Fruit fly (Drosophila melanogaster): Measurements from ENCODE around the gene CG11458.

The CG11458 gene

DNA sequence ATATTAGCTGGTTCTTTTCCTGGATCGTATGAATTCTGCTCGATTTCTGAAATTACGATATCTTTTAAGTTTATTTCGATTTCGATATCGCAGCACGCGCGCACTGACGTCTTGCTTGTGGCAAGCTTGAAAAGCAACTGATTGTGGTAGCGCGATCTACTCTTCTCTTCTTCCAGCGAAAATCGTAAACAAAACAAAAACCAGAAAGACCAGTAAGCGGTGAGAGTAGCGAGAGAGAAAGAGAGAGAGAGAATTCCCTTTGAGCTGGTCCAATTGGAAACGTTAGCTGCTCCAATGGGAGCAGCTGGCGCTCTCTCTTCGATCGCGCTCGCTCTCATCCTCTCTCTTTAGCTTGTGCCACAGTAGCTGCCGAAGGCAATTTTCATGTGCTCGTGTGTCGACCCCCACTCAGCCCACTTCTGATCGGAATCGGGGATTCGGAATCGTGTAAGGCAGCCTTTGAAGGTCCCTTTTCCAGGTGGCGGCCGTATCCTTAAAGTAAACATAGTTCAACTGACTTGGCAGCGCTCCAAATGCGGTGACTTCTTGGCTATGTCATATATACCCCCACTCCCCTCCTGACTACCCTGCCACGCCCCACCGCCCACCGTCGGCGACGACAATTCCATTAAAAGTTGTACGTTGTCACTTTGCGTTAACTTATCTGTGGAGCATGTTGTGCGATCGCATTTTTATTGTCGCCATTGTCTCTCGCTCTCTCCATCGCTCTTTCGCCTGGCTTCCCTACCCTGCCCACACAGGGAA, 44.0 kb downstream of the CG11458 start, which contains the start of gene fng (continued):
- TF ChIP-seq CG10631 (GFP tag; optimal IDR thresholded peaks at IDR 0.05) (no peak), CG3032 (tag; optimal IDR thresholded peaks at IDR 0.05) (no peak), CG6163 (GFP tag; IDR thresholded peaks at IDR 0.05) (peak; percentile 70; the same call in 2 of the 3 replicates), CG34406 (GFP tag; optimal IDR thresholded peaks at IDR 0.05) (peak; percentile 19), svp (GFP tag) (peak; percentile 70), CG16779 (tag; optimal IDR thresholded peaks at IDR 0.05) (peak; percentile 45), CG10669 (GFP tag; optimal IDR thresholded peaks at IDR 0.05) (no peak), ss (GFP tag; optimal IDR thresholded peaks at IDR 0.05) (no peak), Ets21C (GFP tag; optimal IDR thresholded peaks at IDR 0.05) (no peak), salr (GFP tag; optimal IDR thresholded peaks at IDR 0.05) (no peak), CG8319 (GFP tag; optimal IDR thresholded peaks at IDR 0.05) (no peak), CG3919 (GFP tag; optimal IDR thresholded peaks at IDR 0.05) (peak; percentile 16), Eip75B (GFP tag; optimal IDR thresholded peaks at IDR 0.05) (peak; percentile 29), CG32006 (GFP tag; optimal IDR thresholded peaks at IDR 0.05) (no peak), Sox102F (GFP tag; optimal IDR thresholded peaks at IDR 0.05) (peak; percentile 48), Met (GFP tag; optimal IDR thresholded peaks at IDR 0.05) (peak; percentile 4), eg (GFP tag; IDR thresholded peaks at IDR 0.05) (peak; percentile 44; the same call in 1 of the 3 replicates), CG4318 (GFP tag; optimal IDR thresholded peaks at IDR 0.05) (no peak), esn (GFP tag; optimal IDR thresholded peaks at IDR 0.05) (peak; percentile 42), Hr4 (GFP tag; optimal IDR thresholded peaks at IDR 0.05) (no peak), CG11294 (GFP tag; IDR thresholded peaks at IDR 0.05) (no peak), CG31627 (GFP tag; optimal IDR thresholded peaks at IDR 0.05) (no peak), CG8632 (GFP tag; optimal IDR thresholded peaks at IDR 0.05) (peak; percentile 8), vri (GFP tag; optimal IDR thresholded peaks at IDR 0.05) (no peak), CG7368 (GFP tag; optimal IDR thresholded peaks at IDR 0.05) (no peak), lz (GFP tag; optimal IDR thresholded peaks at IDR 0.05) (peak; percentile 10), CG11902 (GFP tag; optimal IDR thresholded peaks at IDR 0.05) (no peak), Hr39 (GFP tag; optimal IDR thresholded peaks at IDR 0.05) (no peak), Blimp-1 (GFP tag; optimal IDR thresholded peaks at IDR 0.05) (no peak)

DNA sequence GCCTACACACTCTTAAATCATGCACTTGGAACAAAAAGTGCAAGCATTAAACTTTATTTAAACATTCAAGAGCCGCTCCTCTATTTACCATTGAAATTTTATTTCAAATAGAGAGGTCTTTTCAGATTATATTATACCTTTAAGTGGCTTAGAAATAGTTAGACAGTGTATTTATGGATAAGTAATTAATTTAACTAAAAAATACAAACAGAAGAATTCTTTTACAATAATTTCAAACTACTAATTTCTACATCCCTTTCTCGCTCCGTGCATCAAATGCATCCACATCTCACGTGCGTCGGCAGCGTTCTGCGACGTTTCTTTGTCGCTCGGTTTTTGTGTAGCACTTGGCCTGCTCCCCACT, 44.5 kb downstream of the CG11458 start:
- TF ChIP-seq cyc (GFP tag; optimal IDR thresholded peaks at IDR 0.05) (peak; percentile 94), Ets21C (GFP tag; optimal IDR thresholded peaks at IDR 0.05) (peak; percentile 92), ss (GFP tag; optimal IDR thresholded peaks at IDR 0.05) (peak; percentile 93 to 96), Eip75B (GFP tag; optimal IDR thresholded peaks at IDR 0.05) (peak; percentile 97), CG7368 (GFP tag; optimal IDR thresholded peaks at IDR 0.05) (peak; percentile 86), CG6808 (GFP tag; optimal IDR thresholded peaks at IDR 0.05) (peak; percentile 95), acj6 (GFP tag; optimal IDR thresholded peaks at IDR 0.05) (peak; percentile 97), esn (GFP tag; optimal IDR thresholded peaks at IDR 0.05) (peak; percentile 96), Sox102F (GFP tag; optimal IDR thresholded peaks at IDR 0.05) (peak; percentile 92), Ets96B (tag; optimal IDR thresholded peaks at IDR 0.05) (peak; percentile 98), CG9139 (GFP tag; optimal IDR thresholded peaks at IDR 0.05) (peak; percentile 96), Lpt (GFP tag; optimal IDR thresholded peaks at IDR 0.05) (peak; percentile 93), eg (GFP tag; IDR thresholded peaks at IDR 0.05) (peak; percentile 84), CG6276 (GFP tag; optimal IDR thresholded peaks at IDR 0.05) (peak; percentile 83), dsx (GFP tag; optimal IDR thresholded peaks at IDR 0.05; ENCODE audit: poor library complexity, severe bottlenecking) (peak; percentile 97), CG11902 (GFP tag; optimal IDR thresholded peaks at IDR 0.05) (peak; percentile 91), achi (GFP tag; optimal IDR thresholded peaks at IDR 0.05) (peak; percentile 96), Hr39 (GFP tag; optimal IDR thresholded peaks at IDR 0.05) (peak; percentile 94), fkh (GFP tag; optimal IDR thresholded peaks at IDR 0.05) (no peak), Hr38 (GFP tag; optimal IDR thresholded peaks at IDR 0.05) (no peak), Met (GFP tag; optimal IDR thresholded peaks at IDR 0.05) (peak; percentile 96), CG1621 (tag; optimal IDR thresholded peaks at IDR 0.05) (peak; percentile 92), Hr4 (GFP tag; optimal IDR thresholded peaks at IDR 0.05) (peak; percentile 92), CG32006 (GFP tag; optimal IDR thresholded peaks at IDR 0.05) (peak; percentile 94), Sox14 (GFP tag; optimal IDR thresholded peaks at IDR 0.05) (peak; percentile 97), CG4318 (GFP tag; optimal IDR thresholded peaks at IDR 0.05) (peak; percentile 90), vri (GFP tag; optimal IDR thresholded peaks at IDR 0.05) (peak; percentile 89), CG10669 (GFP tag; optimal IDR thresholded peaks at IDR 0.05) (peak; percentile 98), CG3032 (tag; optimal IDR thresholded peaks at IDR 0.05) (peak; percentile 98), lz (GFP tag; optimal IDR thresholded peaks at IDR 0.05) (peak; percentile 96), CG6792 (GFP tag; optimal IDR thresholded peaks at IDR 0.05) (peak; percentile 97), pdm3 (GFP tag; optimal IDR thresholded peaks at IDR 0.05) (peak; percentile 97), Blimp-1 (GFP tag; optimal IDR thresholded peaks at IDR 0.05) (peak; percentile 78), topi (GFP tag; optimal IDR thresholded peaks at IDR 0.05) (peak; percentile 97), Smox (GFP tag; optimal IDR thresholded peaks at IDR 0.05) (peak; percentile 95), svp (GFP tag) (peak; percentile 98), CG31627 (GFP tag; optimal IDR thresholded peaks at IDR 0.05) (peak; percentile 95)

Data from whole organism, prepupa.